Fruit fly (Drosophila melanogaster) whole organism: ENCODE data around the gene Jasper.

ENCODE experiments used
- CG8478 ChIP-seq: fragments of >200 bp; optimal IDR thresholded peaks from 2 replicates; lab custom pipeline; 2018; ENCODE audit warnings: inconsistent platforms
- psq ChIP-seq: fragments of >200 bp; optimal IDR thresholded peaks from 2 replicates; lab custom pipeline; 2017

DNA sequence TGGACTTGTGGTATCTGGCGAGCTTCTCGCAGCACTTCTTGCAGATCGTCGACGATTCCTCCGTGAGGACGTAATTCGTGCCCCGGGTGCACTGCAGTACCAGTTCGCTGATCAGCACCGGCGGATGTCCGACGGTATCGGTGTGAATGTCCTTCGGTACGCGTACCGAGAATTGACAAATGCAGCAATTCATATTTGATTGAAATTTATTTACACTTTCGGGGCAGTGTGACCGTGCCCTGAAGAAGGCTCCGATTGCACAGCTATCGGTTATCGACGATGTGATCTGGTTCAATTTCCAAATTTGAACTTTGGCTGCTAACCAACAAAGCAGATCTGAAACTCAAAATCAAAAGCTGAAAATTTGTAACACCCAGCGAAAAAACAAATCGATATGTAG lies 15.7 kb upstream of the Jasper start, which contains the start of gene ZIPIC:
- TF ChIP-seq CG8478 (lab: Kevin White, UChicago): no peak
- TF ChIP-seq psq (lab: Kevin White, UChicago): no peak
